Worm (Caenorhabditis elegans) whole organism, dauer: ENCODE results near the gene daf-19.

Source experiments
- unc-62 ChIP-seq: sonication (generic microtip); optimal IDR thresholded peaks from 2 replicates; lab custom pipeline; 2017; ENCODE audit warnings: missing biosample characterization, missing genetic modification reagents, missing genetic modification characterization

The daf-19 gene

DNA sequence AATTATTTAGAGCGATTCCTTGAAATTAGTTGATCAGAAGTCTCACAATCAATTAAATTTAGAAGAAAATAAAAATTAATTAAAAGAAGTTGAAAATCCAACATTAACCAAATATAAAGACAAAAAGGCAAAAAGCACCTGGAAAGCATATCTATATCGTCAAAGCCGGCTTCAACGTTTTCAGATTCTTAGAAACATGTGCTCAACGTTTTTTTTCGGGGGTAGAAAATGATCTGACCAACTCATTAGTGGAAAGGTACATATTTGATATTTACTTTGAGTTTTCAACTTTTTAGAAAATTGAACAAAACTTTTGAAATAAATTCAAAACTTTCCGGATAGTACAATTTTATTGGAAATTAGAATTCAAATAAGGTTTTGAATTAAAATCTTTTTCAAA lies 36.3 kb downstream of the daf-19 start:
- TF ChIP-seq unc-62 (GFP tag; lab: Kevin White, UChicago), result no peak

DNA sequence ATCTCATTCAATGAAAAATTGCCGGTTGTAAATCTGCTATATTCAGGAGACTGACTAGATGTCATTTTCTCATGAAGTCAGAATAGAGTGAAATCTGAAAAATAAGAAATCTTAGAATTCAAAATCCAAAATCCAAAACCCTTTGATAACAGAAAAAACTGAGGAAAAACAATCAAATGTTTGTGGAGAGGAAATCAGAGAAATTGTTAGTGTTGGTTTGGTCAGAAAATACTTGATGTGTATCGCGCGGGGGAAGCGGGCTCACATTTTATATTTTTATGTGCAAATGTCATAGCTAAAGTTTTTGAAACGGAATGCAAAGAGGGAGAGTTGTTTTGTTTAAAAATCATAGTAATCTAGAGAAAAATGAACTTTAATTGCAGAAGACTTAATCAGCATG lies 37.4 kb downstream of the daf-19 start, which contains the start of gene F27E5.5:
Gene F27E5.5, minus strand, starts transcription at position 101 of the 400 bp plus-strand sequence.
- TF ChIP-seq unc-62 (GFP tag; lab: Kevin White, UChicago), result no peak

DNA sequence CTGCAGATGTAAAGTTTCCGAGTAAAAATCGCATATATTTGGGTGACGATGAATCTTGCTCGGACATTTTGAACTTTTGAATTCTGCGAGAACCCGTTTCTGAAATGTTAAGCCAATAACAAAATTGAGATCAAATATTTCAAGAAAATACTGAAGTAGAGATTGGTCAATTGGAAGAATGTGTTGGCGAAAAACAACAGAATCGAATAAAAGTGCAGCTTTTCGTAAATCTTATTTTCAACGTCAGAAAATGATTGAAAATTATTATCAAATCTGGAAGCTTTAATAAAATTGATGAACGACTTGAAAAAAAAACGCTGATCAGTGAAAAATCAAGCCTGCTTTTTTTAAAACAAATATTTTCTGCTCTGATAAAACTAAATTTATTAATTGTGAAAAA lies 41.8 kb downstream of the daf-19 start, which contains the start of gene F27E5.8:
Gene F27E5.8, minus strand, starts transcription at position 101 of the 400 bp plus-strand sequence.
- TF ChIP-seq unc-62 (GFP tag; lab: Kevin White, UChicago), result no peak

DNA sequence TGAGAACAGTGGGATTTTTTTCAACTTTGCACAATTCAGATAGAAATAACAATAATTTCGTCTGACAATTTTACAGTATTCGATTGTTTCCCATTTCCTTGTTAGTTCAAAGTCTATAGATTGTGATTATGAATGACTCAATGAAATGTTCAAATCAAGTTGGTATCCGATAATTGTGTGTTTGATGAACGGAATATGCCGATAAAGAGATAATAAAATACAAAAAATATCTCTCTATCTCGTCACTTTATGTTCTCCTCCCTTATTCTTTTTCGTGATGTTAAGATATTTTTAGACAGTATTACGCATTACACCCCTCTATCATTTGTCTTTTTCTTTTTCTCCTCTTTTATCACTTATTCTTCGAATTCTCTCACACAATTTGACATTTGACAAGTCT lies 46.7 kb downstream of the daf-19 start, which contains the start of gene F27E5.7:
Gene F27E5.7, plus strand, starts transcription at position 301 of the 400 bp plus-strand sequence.
- no peak for TF ChIP-seq unc-62 (GFP tag; lab: Kevin White, UChicago)

DNA sequence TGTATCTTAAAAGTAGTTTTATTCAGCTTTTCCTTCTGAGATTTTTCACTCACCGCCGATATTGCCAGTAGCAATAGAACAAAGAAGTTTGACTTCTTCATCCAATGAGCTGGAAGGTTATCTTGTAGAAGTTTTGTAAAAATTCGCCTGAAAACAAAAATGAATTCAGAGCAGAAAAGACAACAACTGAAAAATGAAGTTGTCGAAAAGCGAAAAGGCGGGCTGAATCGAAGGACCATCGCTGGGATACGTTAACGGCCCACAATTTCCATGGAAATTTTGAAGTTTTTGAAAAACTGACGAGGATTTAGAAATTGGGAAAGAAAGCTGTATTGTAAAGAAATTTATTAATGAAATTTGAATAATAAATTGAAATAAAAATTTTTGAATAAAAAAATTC lies 47.4 kb downstream of the daf-19 start, which contains the start of gene lov-1:
Gene lov-1, minus strand, starts transcription at position 101 of the 400 bp plus-strand sequence.
- TF ChIP-seq unc-62 (GFP tag; lab: Kevin White, UChicago), result no peak

DNA sequence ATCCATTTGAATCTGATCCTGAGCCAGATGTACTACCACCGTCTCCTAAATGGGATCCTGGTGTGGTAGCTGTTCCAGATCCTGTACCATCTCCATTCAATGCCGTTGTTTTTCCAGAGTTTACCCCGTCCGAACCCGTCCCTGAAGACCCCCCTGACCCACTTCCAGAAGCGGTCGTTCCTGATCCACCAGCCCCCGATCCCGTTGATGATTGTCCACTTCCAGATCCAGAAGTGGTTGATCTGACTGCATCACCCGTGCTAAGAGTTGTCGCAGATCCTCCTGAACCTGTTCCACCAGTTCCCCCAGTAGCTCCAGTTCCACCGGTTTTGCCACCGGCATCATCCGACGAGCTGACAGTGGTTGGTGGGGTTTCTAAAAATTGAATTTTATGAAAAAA lies 52.5 kb downstream of the daf-19 start:
- TF ChIP-seq unc-62 (GFP tag; lab: Kevin White, UChicago), result no peak

DNA sequence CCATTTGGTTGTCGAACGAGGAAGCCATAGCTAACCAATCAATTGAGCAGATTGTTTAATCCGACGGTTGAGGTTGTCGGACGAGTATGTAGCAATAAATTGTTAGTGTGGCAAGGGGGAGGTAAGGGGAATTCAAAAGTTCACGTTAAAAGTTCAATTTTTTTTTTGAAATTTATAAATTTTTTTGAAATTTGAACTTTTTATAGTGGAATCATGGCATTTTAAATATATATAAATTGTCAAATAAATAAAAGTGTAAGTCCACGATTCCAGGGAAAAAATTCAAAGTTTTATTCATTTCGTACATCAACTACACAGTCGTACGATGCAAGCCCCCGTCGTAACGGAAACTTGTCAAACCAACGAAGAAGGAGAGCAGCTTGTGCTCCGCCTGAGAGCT lies 60.8 kb downstream of the daf-19 start, which contains the start of the genes ZK945.7 and ZK945.8:
Gene ZK945.7, minus strand, starts transcription at position 101 of the 400 bp plus-strand sequence.
Gene ZK945.8, plus strand, starts transcription at position 275 of the 400 bp plus-strand sequence.
- TF ChIP-seq unc-62 (GFP tag; lab: Kevin White, UChicago), result no peak
